Fruit fly (Drosophila melanogaster): ENCODE results near the gene yellow-f.

yellow-f gene

dm6 chr3R:12985828-12986530 lies 7.0 kb downstream of the yellow-f start, which contains the start of gene CG31342:
Gene CG31342, plus strand, starts transcription at chr3R:12986041.
- TF ChIP-seq CG17801 (GFP tag; optimal IDR thresholded peaks at IDR 0.05; ENCODE audit: partially characterized antibody), result peak; percentile 48

- no peak for TF ChIP-seq CG17801 (GFP tag; optimal IDR thresholded peaks at IDR 0.05; ENCODE audit: partially characterized antibody)
Observed at dm6 chr3R:12982982-12983633, 9.9 kb downstream of the yellow-f start.

dm6 chr3R:12982167-12982981 lies 10.6 kb downstream of the yellow-f start:
- peak; percentile 54 for TF ChIP-seq CG17801 (GFP tag; optimal IDR thresholded peaks at IDR 0.05; ENCODE audit: partially characterized antibody)

dm6 chr3R:12981334-12982166 lies 11.5 kb downstream of the yellow-f start:
- peak; percentile 72 for TF ChIP-seq CG17801 (GFP tag; optimal IDR thresholded peaks at IDR 0.05; ENCODE audit: partially characterized antibody)

- TF ChIP-seq CG17801 (GFP tag; optimal IDR thresholded peaks at IDR 0.05; ENCODE audit: partially characterized antibody), result no peak
Observed at dm6 chr3R:12980628-12981219, 12.3 kb downstream of the yellow-f start, which contains the start of gene Paip2. Gene Paip2, plus strand, starts transcription at chr3R:12980792.

dm6 chr3R:12977371-12978050 lies 15.5 kb downstream of the yellow-f start, which contains the start of the genes CG7381 and CG7091:
Gene CG7381, minus strand, starts transcription at chr3R:12977471.
Gene CG7091, plus strand, starts transcription at chr3R:12978000.
- no peak for TF ChIP-seq CG17801 (GFP tag; optimal IDR thresholded peaks at IDR 0.05; ENCODE audit: partially characterized antibody)

dm6 chr3R:12975223-12975622 lies 17.8 kb downstream of the yellow-f start:
- no peak for TF ChIP-seq CG17801 (GFP tag; optimal IDR thresholded peaks at IDR 0.05; ENCODE audit: partially characterized antibody)

dm6 chr3R:12974447-12974846 lies 18.6 kb downstream of the yellow-f start:
- TF ChIP-seq CG17801 (GFP tag; optimal IDR thresholded peaks at IDR 0.05; ENCODE audit: partially characterized antibody), result no peak

dm6 chr3R:12972106-12972505 lies 20.9 kb downstream of the yellow-f start:
- TF ChIP-seq CG17801 (GFP tag; optimal IDR thresholded peaks at IDR 0.05; ENCODE audit: partially characterized antibody), result no peak

- TF ChIP-seq CG17801 (GFP tag; optimal IDR thresholded peaks at IDR 0.05; ENCODE audit: partially characterized antibody), result no peak
Observed at dm6 chr3R:12967612-12968011, 25.4 kb downstream of the yellow-f start, which contains the start of the genes CG14384 and grsm. Gene CG14384, minus strand, starts transcription at chr3R:12967712. Gene grsm, minus strand, starts transcription at chr3R:12967712.

- no peak for TF ChIP-seq CG17801 (GFP tag; optimal IDR thresholded peaks at IDR 0.05; ENCODE audit: partially characterized antibody)
Observed at dm6 chr3R:12964043-12964442, 29.0 kb downstream of the yellow-f start.

dm6 chr3R:12963491-12963890 lies 29.5 kb downstream of the yellow-f start, which contains the start of gene Cyp304a1:
Gene Cyp304a1, plus strand, starts transcription at chr3R:12963791.
- TF ChIP-seq CG17801 (GFP tag; optimal IDR thresholded peaks at IDR 0.05; ENCODE audit: partially characterized antibody), result no peak

- no peak for TF ChIP-seq CG17801 (GFP tag; optimal IDR thresholded peaks at IDR 0.05; ENCODE audit: partially characterized antibody)
Observed at dm6 chr3R:12962612-12963011, 30.4 kb downstream of the yellow-f start.
